Fruit fly (Drosophila melanogaster) whole organism, pupa: Measurements from ENCODE around the gene Nct.

ENCODE experiments used
- CG12605 ChIP-seq: fragments of 200-800 bp; sonication (Bioruptor generic); IDR thresholded peaks from 2 replicates; pipeline ENCODE4 v1.3.6; 2022; ENCODE audit warnings: missing biosample characterization, missing genetic modification characterization
- CG13204 ChIP-seq: fragments of 200-800 bp; sonication (Bioruptor generic); optimal IDR thresholded peaks from 2 replicates; lab custom pipeline; 2018; ENCODE audit warnings: missing biosample characterization, mild to moderate bottlenecking, missing genetic modification characterization, moderate library complexity
- CG17806 ChIP-seq: fragments of 200-800 bp; sonication (Bioruptor generic); optimal IDR thresholded peaks from 2 replicates; lab custom pipeline; 2018; ENCODE audit warnings: missing biosample characterization, mild to moderate bottlenecking, missing genetic modification characterization, moderate library complexity
- CG8159 ChIP-seq: fragments of 200-800 bp; sonication (Bioruptor generic); optimal IDR thresholded peaks from 3 replicates; lab custom pipeline; 2018; ENCODE audit warnings: missing biosample characterization, mild to moderate bottlenecking, missing genetic modification characterization, moderate library complexity
- D1 ChIP-seq: fragments of 200-800 bp; sonication (Bioruptor generic); optimal IDR thresholded peaks from 2 replicates; lab custom pipeline; 2018; ENCODE audit warnings: missing biosample characterization, mild to moderate bottlenecking, missing genetic modification characterization, moderate library complexity
- EcR ChIP-seq: fragments of 200-800 bp; sonication (Bioruptor generic); optimal IDR thresholded peaks from 3 replicates; lab custom pipeline; 2019; ENCODE audit warnings: missing biosample characterization, missing genetic modification characterization, mild to moderate bottlenecking, moderate library complexity, missing genetic modification reagents
- Pif1A ChIP-seq: fragments of 200-800 bp; sonication (Bioruptor generic); optimal IDR thresholded peaks from 3 replicates; lab custom pipeline; 2016; ENCODE audit warnings: missing biosample characterization, missing genetic modification characterization
- fd96Ca ChIP-seq: fragments of 200-800 bp; sonication (Bioruptor generic); IDR thresholded peaks from 3 replicates; pipeline ENCODE4 v1.3.6; 2022; ENCODE audit warnings: missing biosample characterization, missing genetic modification characterization
- rn ChIP-seq: fragments of 200-800 bp; sonication (Bioruptor generic); IDR thresholded peaks from 2 replicates; pipeline ENCODE4 v1.3.6; 2022; ENCODE audit warnings: missing biosample characterization, missing genetic modification characterization

dm6 chr3R:24850420-24850819 lies 981 bp upstream of the Nct start, which contains the start of gene CG7006:
- TF ChIP-seq D1 (no peak), CG8159 (no peak), CG13204 (GFP tag; lab: Kevin White, UChicago) (no peak), Pif1A (no peak), rn (GFP tag; lab: Robert Waterston, UW) (0 out of 2 replicates have a peak, but pooled peaks have one; percentile 24), fd96Ca (GFP tag; lab: Robert Waterston, UW) (no peak), CG17806 (no peak), EcR (GFP tag; lab: Kevin White, UChicago) (no peak), CG12605 (GFP tag; lab: Robert Waterston, UW) (no peak)
